Worm (Caenorhabditis elegans) whole organism, L3 larva: Measurements from ENCODE around the gene mrg-1.

Source experiments
- elt-2 ChIP-seq: sonication (generic microtip); optimal IDR thresholded peaks from 2 replicates; lab custom pipeline; 2016; ENCODE audit warnings: missing genetic modification reagents, mild to moderate bottlenecking, missing genetic modification characterization, missing compliant biosample characterization
- mdl-1 ChIP-seq: fragments of 150-350 bp; optimal IDR thresholded peaks from 2 replicates; lab custom pipeline; 2014; ENCODE audit warnings: missing biosample characterization, missing genetic modification characterization
- nfya-1 ChIP-seq: sonication (generic microtip); optimal IDR thresholded peaks from 2 replicates; lab custom pipeline; 2017; ENCODE audit warnings: missing genetic modification characterization, mild to moderate bottlenecking, missing compliant biosample characterization, antibody characterized with exemption, moderate library complexity; ENCODE audit not compliant: insufficient read depth
- snpc-4 ChIP-seq: fragments of 150-350 bp; optimal IDR thresholded peaks from 2 replicates; lab custom pipeline; 2014; ENCODE audit warnings: missing biosample characterization, missing genetic modification characterization
- ztf-11 ChIP-seq: fragments of 150-350 bp; optimal IDR thresholded peaks from 2 replicates; lab custom pipeline; 2014; ENCODE audit warnings: missing biosample characterization, missing genetic modification characterization

DNA sequence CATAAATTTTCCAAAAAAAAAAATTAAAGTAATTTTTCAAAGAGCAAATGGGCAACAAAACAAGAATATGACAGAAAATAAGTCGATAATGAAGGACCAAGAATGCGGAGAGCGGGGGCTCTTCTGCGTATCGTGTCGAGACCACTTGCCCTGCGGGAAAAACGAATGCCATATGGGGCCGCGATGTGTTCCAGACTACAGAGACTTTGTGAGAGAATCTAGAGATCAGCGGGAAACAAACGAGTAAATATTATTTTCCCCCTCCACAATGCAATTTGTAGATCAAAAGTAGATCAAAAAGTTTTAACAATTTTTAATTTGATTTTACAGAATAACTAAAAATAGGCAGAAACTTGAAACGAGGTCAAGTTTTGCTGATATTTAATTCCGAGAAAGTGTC lies 34.3 kb downstream of the mrg-1 start:
- TF ChIP-seq nfya-1 (tag; lab: Kevin White, UChicago) (no peak), snpc-4 (no peak), ztf-11 (tag; lab: Kevin White, UChicago) (no peak), mdl-1 (tag; lab: Kevin White, UChicago) (no peak), elt-2 (tag; lab: Kevin White, UChicago) (no peak)
